Worm (Caenorhabditis elegans) whole organism, late embryonic: ENCODE results near the gene cyp-33C1.

Experiments
- K09A11.1 ChIP-seq: sonication (generic microtip); optimal IDR thresholded peaks from 2 replicates; lab custom pipeline; 2017; ENCODE audit warnings: antibody characterized with exemption, mild to moderate bottlenecking, missing genetic modification characterization, missing compliant biosample characterization; ENCODE audit not compliant: insufficient read depth
- Y22D7AL.16 ChIP-seq: sonication (generic microtip); optimal IDR thresholded peaks from 2 replicates; lab custom pipeline; 2016; ENCODE audit warnings: missing genetic modification characterization, missing compliant biosample characterization
- ama-1 ChIP-seq: fragments of 150-350 bp; optimal IDR thresholded peaks from 2 replicates; lab custom pipeline; 2014
- ceh-30 ChIP-seq: fragments of 150-350 bp; optimal IDR thresholded peaks from 2 replicates; lab custom pipeline; 2014; ENCODE audit warnings: missing biosample characterization, missing genetic modification characterization
- ceh-6 ChIP-seq: fragments of 200-800 bp; sonication (Bioruptor generic); optimal IDR thresholded peaks from 2 replicates; lab custom pipeline; 2018; ENCODE audit warnings: mild to moderate bottlenecking, missing genetic modification characterization, missing compliant biosample characterization
- hlh-8 ChIP-seq: sonication (generic microtip); optimal IDR thresholded peaks from 2 replicates; lab custom pipeline; 2016; ENCODE audit warnings: missing genotype, missing genetic modification characterization, missing compliant biosample characterization
- nfya-1 ChIP-seq: sonication (generic microtip); optimal IDR thresholded peaks from 2 replicates; lab custom pipeline; 2017; ENCODE audit warnings: missing genetic modification characterization, mild to moderate bottlenecking, missing compliant biosample characterization, antibody characterized with exemption, moderate library complexity
- pha-2 ChIP-seq: sonication (generic microtip); optimal IDR thresholded peaks from 2 replicates; lab custom pipeline; 2017; ENCODE audit warnings: mild to moderate bottlenecking, missing genetic modification characterization, missing compliant biosample characterization
- pqm-1 ChIP-seq: sonication (generic microtip); optimal IDR thresholded peaks from 2 replicates; lab custom pipeline; 2016; ENCODE audit warnings: missing genetic modification characterization, missing compliant biosample characterization
- unc-3 ChIP-seq, 2 experiments: fragments of 200-800 bp in 1 of 2; sonication (Bioruptor generic) in 1 of 2; sonication (generic microtip) in 1 of 2; conservative IDR thresholded peaks in 1 of 2; optimal IDR thresholded peaks in 1 of 2; 2 replicates each; pipeline versions ENCODE4 v1.3.6 to Lab custom; 2016 to 2022; ENCODE audit warnings: missing compliant biosample characterization in 2 of 2, missing genetic modification characterization in 2 of 2, missing genetic modification reagents in 1 of 2

ce11 chrV:2135323-2135722 is 44.0 kb upstream of the cyp-33C1 start:
- TF ChIP-seq ama-1 (lab: Kevin White, UChicago) (no peak), hlh-8 (tag; lab: Kevin White, UChicago) (no peak), ceh-30 (no peak), ceh-6 (GFP tag; lab: Kevin White, UChicago) (no peak), pha-2 (tag; lab: Kevin White, UChicago) (no peak), Y22D7AL.16 (tag; lab: Kevin White, UChicago) (no peak), nfya-1 (no peak), unc-3 (GFP tag; conservative IDR thresholded peaks at IDR 0.05; lab: Robert Waterston, UW) (no peak), unc-3 (tag; optimal IDR thresholded peaks at IDR 0.05; lab: Kevin White, UChicago) (no peak), K09A11.1 (tag; lab: Kevin White, UChicago) (no peak), pqm-1 (tag; lab: Kevin White, UChicago) (no peak)
